Worm (Caenorhabditis elegans) whole organism, L2 larva: ENCODE data around the gene frpr-21.

Experiments used
- C34F6.9 ChIP-seq: fragments of 150-350 bp; optimal IDR thresholded peaks from 2 replicates; lab custom pipeline; 2014; ENCODE audit warnings: missing biosample characterization, missing genetic modification characterization
- F13H6.1 ChIP-seq: sonication (generic microtip); optimal IDR thresholded peaks from 2 replicates; lab custom pipeline; 2016; ENCODE audit warnings: missing genetic modification characterization, missing compliant biosample characterization
- R02D3.7 ChIP-seq: fragments of 150-350 bp; optimal IDR thresholded peaks from 2 replicates; lab custom pipeline; 2014; ENCODE audit warnings: missing biosample characterization, missing genetic modification characterization
- Y55F3AM.14 ChIP-seq: fragments of 200-800 bp; sonication (Bioruptor generic); optimal IDR thresholded peaks from 2 replicates; lab custom pipeline; 2018; ENCODE audit warnings: mild to moderate bottlenecking, missing genetic modification characterization, missing compliant biosample characterization
- alr-1 ChIP-seq: fragments of 150-350 bp; optimal IDR thresholded peaks from 2 replicates; lab custom pipeline; 2014; ENCODE audit warnings: missing biosample characterization, missing genetic modification characterization
- aly-2 ChIP-seq: fragments of 150-350 bp; optimal IDR thresholded peaks from 2 replicates; lab custom pipeline; 2014; ENCODE audit warnings: missing biosample characterization, missing genetic modification characterization
- ama-1 ChIP-seq: fragments of 150-350 bp; optimal IDR thresholded peaks from 2 replicates; lab custom pipeline; 2018; ENCODE audit warnings: inconsistent platforms
- blmp-1 ChIP-seq: sonication (generic microtip); optimal IDR thresholded peaks from 2 replicates; lab custom pipeline; 2017; ENCODE audit warnings: missing genetic modification characterization, mild to moderate bottlenecking, missing compliant biosample characterization, antibody characterized with exemption, moderate library complexity; ENCODE audit not compliant: insufficient read depth
- ceh-16 ChIP-seq: fragments of 150-350 bp; optimal IDR thresholded peaks from 2 replicates; lab custom pipeline; 2014; ENCODE audit warnings: missing biosample characterization, missing genetic modification characterization
- ceh-82 ChIP-seq: fragments of 150-350 bp; optimal IDR thresholded peaks from 2 replicates; lab custom pipeline; 2014; ENCODE audit warnings: missing biosample characterization, missing genetic modification characterization
- crh-2 ChIP-seq: sonication (generic microtip); optimal IDR thresholded peaks from 2 replicates; lab custom pipeline; 2017; ENCODE audit warnings: missing biosample characterization, missing genetic modification characterization
- dmd-4 ChIP-seq: sonication (generic microtip); optimal IDR thresholded peaks from 2 replicates; lab custom pipeline; 2017; ENCODE audit warnings: missing biosample characterization, missing genetic modification characterization
- elt-1 ChIP-seq: fragments of 150-350 bp; optimal IDR thresholded peaks from 2 replicates; lab custom pipeline; 2014; ENCODE audit warnings: missing biosample characterization, missing genetic modification characterization
- elt-3 ChIP-seq: sonication (generic microtip); optimal IDR thresholded peaks from 2 replicates; lab custom pipeline; 2017; ENCODE audit warnings: missing biosample characterization, missing genetic modification characterization
- fos-1 ChIP-seq: fragments of 150-350 bp; optimal IDR thresholded peaks from 2 replicates; lab custom pipeline; 2014; ENCODE audit warnings: missing biosample characterization, missing genetic modification characterization
- gmeb-1 ChIP-seq: fragments of 150-350 bp; optimal IDR thresholded peaks from 2 replicates; lab custom pipeline; 2014; ENCODE audit warnings: missing biosample characterization, missing genetic modification characterization
- lin-11 ChIP-seq: fragments of 150-350 bp; sonication (generic microtip); optimal IDR thresholded peaks from 2 replicates; lab custom pipeline; 2014; ENCODE audit warnings: missing biosample characterization, missing genetic modification characterization, inconsistent platforms, mixed read lengths
- lin-13 ChIP-seq: fragments of 150-350 bp; optimal IDR thresholded peaks from 2 replicates; lab custom pipeline; 2014; ENCODE audit warnings: missing biosample characterization, missing genetic modification reagents, missing genetic modification characterization
- lin-39 ChIP-seq: fragments of 150-350 bp; optimal IDR thresholded peaks from 2 replicates; lab custom pipeline; 2014; ENCODE audit warnings: missing biosample characterization, missing genetic modification reagents, missing genetic modification characterization
- lsy-2 ChIP-seq, 2 experiments: fragments of 150-350 bp in 1 of 2; sonication (generic microtip) in 1 of 2; optimal IDR thresholded peaks; 2 replicates each; lab custom pipeline; 2014 to 2017; ENCODE audit warnings: missing biosample characterization in 2 of 2, missing genetic modification characterization in 2 of 2
- mab-5 ChIP-seq: fragments of 150-350 bp; optimal IDR thresholded peaks from 2 replicates; lab custom pipeline; 2014; ENCODE audit warnings: missing biosample characterization, missing genetic modification characterization
- mbf-1 ChIP-seq: sonication (generic microtip); optimal IDR thresholded peaks from 2 replicates; lab custom pipeline; 2017; ENCODE audit warnings: missing biosample characterization, missing genetic modification characterization
- mdl-1 ChIP-seq, 2 experiments: fragments of 150-350 bp in 1 of 2; sonication (generic microtip) in 1 of 2; optimal IDR thresholded peaks; 2 replicates each; lab custom pipeline; 2017; ENCODE audit warnings: missing biosample characterization in 2 of 2, missing genetic modification characterization in 2 of 2
- nhr-10 ChIP-seq: sonication (generic microtip); optimal IDR thresholded peaks from 2 replicates; lab custom pipeline; 2017; ENCODE audit warnings: missing biosample characterization, missing genetic modification characterization
- nhr-11 ChIP-seq: fragments of 150-350 bp; optimal IDR thresholded peaks from 2 replicates; lab custom pipeline; 2014; ENCODE audit warnings: missing biosample characterization, missing genetic modification characterization
- nhr-12 ChIP-seq: fragments of 150-350 bp; optimal IDR thresholded peaks from 2 replicates; lab custom pipeline; 2014; ENCODE audit warnings: missing biosample characterization, missing genetic modification characterization
- nhr-129 ChIP-seq: fragments of 150-350 bp; optimal IDR thresholded peaks from 2 replicates; lab custom pipeline; 2014; ENCODE audit warnings: missing biosample characterization, missing genetic modification characterization
- nhr-21 ChIP-seq: fragments of 150-350 bp; optimal IDR thresholded peaks from 2 replicates; lab custom pipeline; 2014; ENCODE audit warnings: missing biosample characterization, missing genetic modification characterization
- nhr-23 ChIP-seq: fragments of 150-350 bp; optimal IDR thresholded peaks from 2 replicates; lab custom pipeline; 2014; ENCODE audit warnings: missing biosample characterization, missing genetic modification reagents, missing genetic modification characterization
- nhr-237 ChIP-seq: fragments of 150-350 bp; optimal IDR thresholded peaks from 2 replicates; lab custom pipeline; 2014; ENCODE audit warnings: missing biosample characterization, missing genetic modification characterization
- nhr-25 ChIP-seq: fragments of 150-350 bp; sonication (generic microtip); optimal IDR thresholded peaks from 3 replicates; lab custom pipeline; 2014; ENCODE audit warnings: missing biosample characterization, missing genetic modification characterization
- nhr-6 ChIP-seq: fragments of 150-350 bp; optimal IDR thresholded peaks from 2 replicates; lab custom pipeline; 2014; ENCODE audit warnings: missing biosample characterization, missing genetic modification characterization
- nhr-77 ChIP-seq: fragments of 150-350 bp; optimal IDR thresholded peaks from 2 replicates; lab custom pipeline; 2014; ENCODE audit warnings: missing biosample characterization, missing genetic modification characterization
- peb-1 ChIP-seq: fragments of 150-350 bp; optimal IDR thresholded peaks from 2 replicates; lab custom pipeline; 2014; ENCODE audit warnings: missing biosample characterization, missing genetic modification characterization
- sem-4 ChIP-seq: fragments of 150-350 bp; optimal IDR thresholded peaks from 2 replicates; lab custom pipeline; 2014; ENCODE audit warnings: missing biosample characterization, missing genetic modification reagents, missing genetic modification characterization
- skn-1 ChIP-seq: sonication (generic microtip); optimal IDR thresholded peaks from 2 replicates; lab custom pipeline; 2017; ENCODE audit warnings: missing biosample characterization, missing genetic modification characterization
- sma-3 ChIP-seq: sonication (generic microtip); optimal IDR thresholded peaks from 2 replicates; lab custom pipeline; 2016; ENCODE audit warnings: missing genetic modification reagents, missing genetic modification characterization, missing compliant biosample characterization
- sma-9 ChIP-seq, 2 experiments: fragments of 150-350 bp in 1 of 2; sonication (generic microtip) in 1 of 2; optimal IDR thresholded peaks; 2 replicates each; lab custom pipeline; 2014 to 2016; ENCODE audit warnings: missing genetic modification characterization in 2 of 2, mild to moderate bottlenecking in 1 of 2, missing biosample characterization in 1 of 2, missing compliant biosample characterization in 1 of 2, missing genetic modification reagents in 1 of 2, moderate library complexity in 1 of 2
- snpc-4 ChIP-seq: fragments of 150-350 bp; optimal IDR thresholded peaks from 2 replicates; lab custom pipeline; 2014; ENCODE audit warnings: missing biosample characterization, missing genetic modification characterization
- unc-39 ChIP-seq: fragments of 150-350 bp; optimal IDR thresholded peaks from 2 replicates; lab custom pipeline; 2014; ENCODE audit warnings: missing biosample characterization, missing genetic modification characterization
- unc-55 ChIP-seq: fragments of 150-350 bp; sonication (generic microtip); optimal IDR thresholded peaks from 3 replicates; lab custom pipeline; 2014; ENCODE audit warnings: missing biosample characterization, missing genetic modification reagents, missing genetic modification characterization
- unc-62 ChIP-seq: fragments of 150-350 bp; optimal IDR thresholded peaks from 2 replicates; lab custom pipeline; 2014; ENCODE audit warnings: missing biosample characterization, missing genetic modification reagents, missing genetic modification characterization
- zag-1 ChIP-seq: fragments of 150-350 bp; optimal IDR thresholded peaks from 2 replicates; lab custom pipeline; 2014; ENCODE audit warnings: missing biosample characterization, missing genetic modification characterization
- ztf-1 ChIP-seq: fragments of 200-800 bp; sonication (Bioruptor generic); conservative IDR thresholded peaks from 2 replicates; pipeline ENCODE4 v1.3.6; 2022; ENCODE audit warnings: missing genetic modification characterization, missing compliant biosample characterization
- ztf-11 ChIP-seq: sonication (generic microtip); optimal IDR thresholded peaks from 2 replicates; lab custom pipeline; 2017; ENCODE audit warnings: missing biosample characterization, missing genetic modification characterization
- ztf-4 ChIP-seq: fragments of 150-350 bp; optimal IDR thresholded peaks from 2 replicates; lab custom pipeline; 2014; ENCODE audit warnings: missing biosample characterization, missing genetic modification characterization

frpr-21 gene

DNA sequence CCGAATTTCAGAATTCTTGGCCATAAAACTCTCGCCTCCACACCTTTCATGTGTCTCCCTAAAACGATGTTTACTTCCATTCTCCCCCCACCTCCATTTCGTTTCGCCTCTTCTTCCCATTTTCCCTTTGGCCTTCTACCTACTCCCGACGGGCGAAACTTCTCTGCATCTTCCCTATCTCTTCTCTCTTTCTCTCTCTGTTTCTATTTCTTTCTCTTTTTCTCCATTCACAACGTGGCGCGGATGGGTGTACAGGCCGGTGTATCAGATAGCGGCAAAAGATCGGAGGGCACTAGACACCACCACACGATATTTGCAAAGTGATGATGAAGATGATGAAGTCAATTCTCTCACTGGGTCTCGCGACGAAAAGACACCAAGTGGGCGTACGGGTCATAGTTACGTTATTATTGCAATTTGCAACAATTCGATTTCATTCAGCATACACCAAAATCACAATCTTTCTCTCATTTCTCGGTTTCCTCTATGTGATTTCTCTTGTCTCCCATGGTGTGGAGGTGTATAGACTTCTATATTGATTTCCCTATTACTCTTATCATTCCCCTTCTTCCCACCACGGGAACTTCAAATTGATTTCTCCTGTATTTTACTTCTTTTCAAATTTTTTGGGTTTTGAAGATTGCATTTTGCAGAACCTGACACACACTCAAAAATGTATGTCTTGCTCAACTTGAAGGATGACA is 37.0 kb downstream of the frpr-21 start, which contains the start of gene ztf-27:
Gene ztf-27, plus strand, starts transcription at position 654 of the 704 bp plus-strand sequence.
- peak; percentile 8 for TF ChIP-seq gmeb-1
- no peak for TF ChIP-seq peb-1 (tag; lab: Kevin White, UChicago)
- TF ChIP-seq dmd-4 (tag; lab: Kevin White, UChicago), result no peak
- TF ChIP-seq nhr-237 (tag; lab: Kevin White, UChicago), result no peak
- no peak for TF ChIP-seq R02D3.7 (tag; lab: Kevin White, UChicago)
- TF ChIP-seq mdl-1 (tag; optimal IDR thresholded peaks at IDR 0.05; lab: Kevin White, UChicago), result no peak
- TF ChIP-seq ceh-16 (tag; lab: Kevin White, UChicago), result no peak
- TF ChIP-seq blmp-1 (tag; lab: Kevin White, UChicago), result peak; percentile 37
- TF ChIP-seq C34F6.9, result no peak
- peak; percentile 50 for TF ChIP-seq nhr-129
- no peak for TF ChIP-seq ama-1
- no peak for TF ChIP-seq Y55F3AM.14 (GFP tag; lab: Kevin White, UChicago)
- TF ChIP-seq crh-2, result peak; percentile 85
- no peak for TF ChIP-seq nhr-21
- no peak for TF ChIP-seq mab-5 (tag; lab: Kevin White, UChicago)
- no peak for TF ChIP-seq sma-9 (GFP tag; optimal IDR thresholded peaks at IDR 0.05; lab: Kevin White, UChicago)
- no peak for TF ChIP-seq sma-9 (tag; optimal IDR thresholded peaks at IDR 0.05; lab: Kevin White, UChicago)
- no peak for TF ChIP-seq ztf-1 (GFP tag; lab: Robert Waterston, UW)
- TF ChIP-seq nhr-11 (tag; lab: Kevin White, UChicago), result no peak
- peak; percentile 43 for TF ChIP-seq F13H6.1 (tag; lab: Kevin White, UChicago)
- TF ChIP-seq nhr-25 (tag; lab: Kevin White, UChicago), result peak; percentile 48
- no peak for TF ChIP-seq elt-1
- no peak for TF ChIP-seq unc-39
- peak; percentile 45 for TF ChIP-seq sma-3 (GFP tag; lab: Kevin White, UChicago)
- TF ChIP-seq lin-13 (GFP tag; lab: Kevin White, UChicago), result no peak
- no peak for TF ChIP-seq nhr-77 (tag; lab: Kevin White, UChicago)
- TF ChIP-seq elt-3 (tag; lab: Kevin White, UChicago), result no peak
- TF ChIP-seq nhr-10 (tag; lab: Kevin White, UChicago), result no peak
- peak; percentile 6 for TF ChIP-seq fos-1 (tag; lab: Kevin White, UChicago)
- no peak for TF ChIP-seq nhr-12 (tag; lab: Kevin White, UChicago)
- no peak for TF ChIP-seq lsy-2 (tag; optimal IDR thresholded peaks at IDR 0.05; lab: Kevin White, UChicago)
- TF ChIP-seq skn-1 (tag; lab: Kevin White, UChicago), result no peak
- TF ChIP-seq unc-62 (GFP tag; lab: Kevin White, UChicago), result no peak
- TF ChIP-seq zag-1 (tag; lab: Kevin White, UChicago), result no peak
- TF ChIP-seq alr-1, result no peak

DNA sequence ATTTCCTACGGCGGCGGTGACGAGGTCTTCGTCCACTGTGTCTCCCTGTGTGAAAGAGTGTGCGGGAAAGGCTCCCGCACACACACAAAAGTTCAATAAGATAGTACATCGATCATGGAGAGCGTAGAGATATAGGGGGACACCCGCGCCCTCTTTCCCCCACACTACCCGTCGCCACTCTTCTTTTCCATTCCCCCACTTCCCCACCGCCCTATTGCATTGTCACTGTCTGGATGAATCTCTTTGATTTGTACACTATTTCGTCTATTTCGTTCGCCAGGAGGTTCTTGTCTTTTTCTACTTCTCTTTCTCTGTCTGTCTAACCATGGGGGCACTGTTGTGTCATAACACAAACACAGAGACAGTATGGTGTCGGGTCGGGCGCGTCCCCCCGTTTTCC is 39.6 kb downstream of the frpr-21 start:
- no peak for TF ChIP-seq nhr-23 (tag; lab: Kevin White, UChicago)
- no peak for TF ChIP-seq Y55F3AM.14 (GFP tag; lab: Kevin White, UChicago)
- TF ChIP-seq unc-55, result no peak
- no peak for TF ChIP-seq dmd-4 (tag; lab: Kevin White, UChicago)
- TF ChIP-seq blmp-1 (tag; lab: Kevin White, UChicago), result peak; percentile 40
- TF ChIP-seq nhr-6, result no peak
- TF ChIP-seq ceh-16 (tag; lab: Kevin White, UChicago), result peak; percentile 47
- TF ChIP-seq ceh-82 (tag; lab: Kevin White, UChicago), result no peak
- TF ChIP-seq nhr-25 (tag; lab: Kevin White, UChicago), result peak; percentile 81
- no peak for TF ChIP-seq nhr-12 (tag; lab: Kevin White, UChicago)
- peak; percentile 83 for TF ChIP-seq F13H6.1 (tag; lab: Kevin White, UChicago)
- no peak for TF ChIP-seq mdl-1 (tag; optimal IDR thresholded peaks at IDR 0.05; lab: Kevin White, UChicago)
- TF ChIP-seq nhr-10 (tag; lab: Kevin White, UChicago), result no peak
- TF ChIP-seq gmeb-1, result peak; percentile 49
- TF ChIP-seq ztf-4 (tag; lab: Kevin White, UChicago), result peak; percentile 12
- no peak for TF ChIP-seq zag-1 (tag; lab: Kevin White, UChicago)
- TF ChIP-seq mbf-1 (tag; lab: Kevin White, UChicago), result no peak
- no peak for TF ChIP-seq ztf-11
- no peak for TF ChIP-seq R02D3.7 (tag; lab: Kevin White, UChicago)
- TF ChIP-seq nhr-11 (tag; lab: Kevin White, UChicago), result no peak
- peak; percentile 35 for TF ChIP-seq sma-3 (GFP tag; lab: Kevin White, UChicago)
- peak; percentile 34 for TF ChIP-seq crh-2
- TF ChIP-seq snpc-4 (tag; lab: Kevin White, UChicago), result no peak
- TF ChIP-seq fos-1 (tag; lab: Kevin White, UChicago), result peak; percentile 53
- no peak for TF ChIP-seq lin-13 (GFP tag; lab: Kevin White, UChicago)
- TF ChIP-seq nhr-77 (tag; lab: Kevin White, UChicago), result no peak
- no peak for TF ChIP-seq aly-2 (tag; lab: Kevin White, UChicago)
- peak in 1 of 2 experiments; percentile 50 for TF ChIP-seq lsy-2 (tag; optimal IDR thresholded peaks at IDR 0.05; lab: Kevin White, UChicago)
- peak; percentile 74 for TF ChIP-seq sma-9 (GFP tag; optimal IDR thresholded peaks at IDR 0.05; lab: Kevin White, UChicago)
- no peak for TF ChIP-seq sma-9 (tag; optimal IDR thresholded peaks at IDR 0.05; lab: Kevin White, UChicago)
- TF ChIP-seq sem-4 (tag; lab: Kevin White, UChicago), result peak; percentile 76
- TF ChIP-seq ztf-1 (GFP tag; lab: Robert Waterston, UW), result no peak
- no peak for TF ChIP-seq lin-39 (tag; lab: Kevin White, UChicago)
- TF ChIP-seq nhr-21, result peak; percentile 1
- no peak for TF ChIP-seq lin-11 (tag; lab: Kevin White, UChicago)
- peak; percentile 26 for TF ChIP-seq C34F6.9
- no peak for TF ChIP-seq alr-1
- TF ChIP-seq nhr-237 (tag; lab: Kevin White, UChicago), result no peak
- TF ChIP-seq nhr-129, result peak; percentile 86
